Fruit fly (Drosophila melanogaster): ENCODE measurements around the gene Tet.

Gene Tet

DNA sequence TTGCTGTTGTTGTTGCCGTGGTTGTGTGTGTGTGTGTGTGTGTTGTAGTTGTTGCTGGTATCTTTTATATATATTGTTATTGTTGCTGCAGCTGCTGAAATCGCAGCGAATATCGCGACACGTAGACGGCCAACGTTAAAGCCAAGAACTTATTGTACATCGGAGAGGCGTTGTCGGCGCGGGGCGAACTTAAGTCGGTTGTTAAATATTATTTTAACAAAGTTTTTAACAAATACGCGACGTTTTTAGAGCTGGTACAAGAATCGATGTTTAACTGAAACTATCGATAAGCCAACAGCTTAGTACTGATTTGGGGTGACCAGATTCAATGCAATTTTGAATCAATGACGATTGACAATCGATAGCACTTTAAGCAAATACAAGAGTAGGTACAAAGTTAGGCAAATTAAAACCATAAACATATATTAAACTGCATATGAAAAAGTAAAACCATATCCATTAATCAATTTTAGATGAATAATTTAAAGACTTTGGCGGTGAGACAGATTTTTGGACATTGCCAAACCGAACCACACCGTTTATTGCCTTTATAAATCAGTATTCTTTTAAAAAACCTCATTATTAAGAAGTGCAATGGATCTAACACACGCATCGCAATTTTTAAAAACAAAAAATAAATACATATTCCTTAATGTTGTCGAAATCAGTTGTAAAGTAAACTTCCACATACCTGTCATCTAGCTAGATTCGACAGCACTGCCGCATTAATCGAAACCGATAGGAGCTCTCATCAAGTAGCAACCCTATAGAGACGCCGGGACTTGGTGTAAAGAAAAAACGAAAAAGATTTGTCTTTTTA lies 112.5 kb downstream of the Tet start, which contains the start of the genes Mrtf and Non2:
Mrtf (minus strand) TSS at position 268 of the 820 bp plus-strand sequence.
Non2 (plus strand) TSS at position 731 of the 820 bp plus-strand sequence.
- peak; percentile 84 for TF ChIP-seq CG5204 (GFP tag; optimal IDR thresholded peaks at IDR 0.05)
- TF ChIP-seq bab1 (GFP tag; optimal IDR thresholded peaks at IDR 0.05): peak; percentile 39
- TF ChIP-seq CG7045 (GFP tag; optimal IDR thresholded peaks at IDR 0.05): peak; percentile 2
- peak; percentile 48 for TF ChIP-seq kay (GFP tag; ENCODE audit: borderline replicate concordance)
- peak; percentile 4 for TF ChIP-seq tj (GFP tag; optimal IDR thresholded peaks at IDR 0.05)
- peak; percentile 42 for TF ChIP-seq ovo (GFP tag; optimal IDR thresholded peaks at IDR 0.05)
- TF ChIP-seq cic (GFP tag; optimal IDR thresholded peaks at IDR 0.05): no peak
- peak; percentile 96 for TF ChIP-seq CG14711 (tag; optimal IDR thresholded peaks at IDR 0.05)
- TF ChIP-seq Hr96 (GFP tag; optimal IDR thresholded peaks at IDR 0.05): peak; percentile 79
- TF ChIP-seq CG11617 (GFP tag; optimal IDR thresholded peaks at IDR 0.05): peak; percentile 63
- peak; percentile 71 for TF ChIP-seq CG1620 (GFP tag; optimal IDR thresholded peaks at IDR 0.05)
- peak; percentile 64 for TF ChIP-seq CG12768 (GFP tag; optimal IDR thresholded peaks at IDR 0.05)
- peak; percentile 23 for TF ChIP-seq Clk (GFP tag; optimal IDR thresholded peaks at IDR 0.05)
- peak; percentile 14 for TF ChIP-seq CG33017 (tag; optimal IDR thresholded peaks at IDR 0.05)
- peak; percentile 63 for TF ChIP-seq CG7101 (tag; optimal IDR thresholded peaks at IDR 0.05)
- TF ChIP-seq Mnt (GFP tag; optimal IDR thresholded peaks at IDR 0.05): peak; percentile 34
- TF ChIP-seq Crg-1 (GFP tag; optimal IDR thresholded peaks at IDR 0.05): peak; percentile 13
- peak; percentile 18 for TF ChIP-seq pad (GFP tag; optimal IDR thresholded peaks at IDR 0.05)
- peak; percentile 86 for TF ChIP-seq toe (GFP tag; optimal IDR thresholded peaks at IDR 0.05)
- TF ChIP-seq cnc (optimal IDR thresholded peaks at IDR 0.05): no peak

DNA sequence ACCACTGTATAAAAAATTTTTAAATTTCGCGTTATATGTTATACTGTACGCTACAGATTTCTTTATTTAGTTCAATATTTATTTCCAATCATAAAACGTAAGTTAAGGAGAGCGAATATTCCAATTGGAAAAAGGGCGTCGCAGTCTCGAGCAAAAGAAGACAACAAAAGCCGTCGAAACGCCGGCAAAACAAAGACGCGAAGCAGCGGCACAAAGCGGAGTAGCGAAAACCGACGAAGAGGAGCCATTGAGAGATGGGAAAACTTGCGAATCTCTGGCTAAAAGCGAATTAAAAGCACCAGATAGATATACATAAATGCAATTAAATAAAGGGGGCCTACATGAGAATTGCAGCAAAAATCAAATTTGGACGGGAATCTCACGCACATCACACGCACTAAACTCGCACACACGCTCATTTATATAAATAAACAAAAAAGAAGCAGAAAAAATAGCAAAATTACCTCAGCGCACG lies 113.1 kb downstream of the Tet start:
- TF ChIP-seq Mnt (GFP tag; optimal IDR thresholded peaks at IDR 0.05) (peak; percentile 25), CG33017 (tag; optimal IDR thresholded peaks at IDR 0.05) (no peak), kay (GFP tag; ENCODE audit: borderline replicate concordance) (no peak), CG1620 (GFP tag; optimal IDR thresholded peaks at IDR 0.05) (no peak), CG11617 (GFP tag; optimal IDR thresholded peaks at IDR 0.05) (no peak), CG5204 (GFP tag; optimal IDR thresholded peaks at IDR 0.05) (no peak), bab1 (GFP tag; optimal IDR thresholded peaks at IDR 0.05) (no peak)

DNA sequence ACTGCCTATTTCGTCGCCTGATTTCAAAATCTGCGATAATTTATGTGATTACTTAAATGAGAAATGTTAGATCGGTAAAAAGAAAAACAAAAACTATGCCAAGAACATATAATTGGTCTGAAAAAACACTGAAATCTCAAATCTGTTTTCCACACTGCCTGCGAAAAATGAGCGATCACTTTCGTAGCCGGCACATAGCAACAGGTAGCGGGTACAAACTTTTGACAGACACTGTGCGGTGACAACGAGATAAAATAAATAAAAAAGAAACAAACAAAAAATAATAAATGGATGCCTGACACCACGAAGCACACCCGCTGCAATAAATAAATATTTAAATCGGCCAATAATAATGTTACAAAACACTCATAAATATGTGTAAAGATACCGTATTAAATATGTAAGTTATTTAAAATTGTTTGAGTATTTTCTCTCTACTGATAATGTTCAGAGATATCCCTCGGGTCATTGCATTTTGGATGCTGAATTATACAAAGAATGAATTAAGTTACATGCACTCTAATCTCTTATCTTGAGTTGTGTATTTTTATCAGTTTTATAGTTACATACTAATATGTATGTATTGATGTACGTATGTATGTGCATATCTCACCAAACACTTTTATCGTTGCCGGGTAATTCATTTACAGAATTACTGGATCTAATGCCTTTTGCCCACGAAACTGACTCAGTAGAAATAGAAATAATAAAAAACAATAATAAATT lies 113.8 kb downstream of the Tet start:
- no peak for TF ChIP-seq pad (GFP tag; optimal IDR thresholded peaks at IDR 0.05)
- TF ChIP-seq kay (GFP tag; ENCODE audit: borderline replicate concordance): peak; percentile 94
- TF ChIP-seq cnc (optimal IDR thresholded peaks at IDR 0.05): no peak
- no peak for TF ChIP-seq cic (GFP tag; optimal IDR thresholded peaks at IDR 0.05)
- no peak for TF ChIP-seq CG11617 (GFP tag; optimal IDR thresholded peaks at IDR 0.05)

DNA sequence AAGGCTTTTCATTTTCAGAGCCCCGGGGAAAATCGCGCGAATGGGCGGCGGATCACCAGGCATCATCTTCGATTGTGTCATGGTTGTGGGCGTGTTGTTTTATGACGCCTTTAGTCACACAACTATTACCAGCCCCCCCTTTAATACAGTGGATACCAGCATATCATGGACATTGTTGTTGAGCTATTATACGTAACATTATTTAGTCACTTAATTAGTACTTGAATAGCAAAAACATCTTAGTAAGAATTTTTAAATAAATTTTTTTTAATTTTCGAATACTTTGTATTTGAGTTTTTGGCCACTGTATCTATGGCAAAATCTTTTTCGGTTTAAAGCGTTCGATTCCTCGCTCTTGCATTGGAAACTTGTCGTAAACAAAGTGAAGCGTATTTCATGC lies 115.2 kb downstream of the Tet start:
- TF ChIP-seq toe (GFP tag; optimal IDR thresholded peaks at IDR 0.05) (no peak), Clk (GFP tag; optimal IDR thresholded peaks at IDR 0.05) (no peak), tj (GFP tag; optimal IDR thresholded peaks at IDR 0.05) (no peak), CG7045 (GFP tag; optimal IDR thresholded peaks at IDR 0.05) (no peak), Mnt (GFP tag; optimal IDR thresholded peaks at IDR 0.05) (no peak)

DNA sequence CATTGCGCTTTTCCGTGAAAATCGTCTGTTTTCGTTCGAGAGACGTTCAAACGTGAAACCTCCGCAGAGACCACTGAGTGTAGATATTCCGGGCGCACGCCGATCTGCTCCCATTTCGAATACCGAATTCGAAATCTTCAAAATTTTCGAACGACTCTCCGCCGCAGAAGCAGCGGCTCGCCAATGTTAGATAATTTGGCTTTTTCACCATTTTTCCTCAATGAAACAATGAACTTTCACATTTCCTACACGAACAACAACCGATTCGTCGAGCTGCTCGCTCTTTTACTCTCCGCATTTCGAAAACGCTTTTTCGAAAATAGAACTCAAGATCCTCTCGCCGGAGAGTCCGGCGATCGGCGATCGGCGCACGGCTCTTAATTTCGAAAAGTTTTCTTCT lies 116.8 kb downstream of the Tet start:
- no peak for TF ChIP-seq tj (GFP tag; optimal IDR thresholded peaks at IDR 0.05)
- no peak for TF ChIP-seq CG14711 (tag; optimal IDR thresholded peaks at IDR 0.05)
- no peak for TF ChIP-seq pad (GFP tag; optimal IDR thresholded peaks at IDR 0.05)
- TF ChIP-seq ovo (GFP tag; optimal IDR thresholded peaks at IDR 0.05): no peak
- no peak for TF ChIP-seq toe (GFP tag; optimal IDR thresholded peaks at IDR 0.05)
- no peak for TF ChIP-seq CG11617 (GFP tag; optimal IDR thresholded peaks at IDR 0.05)

DNA sequence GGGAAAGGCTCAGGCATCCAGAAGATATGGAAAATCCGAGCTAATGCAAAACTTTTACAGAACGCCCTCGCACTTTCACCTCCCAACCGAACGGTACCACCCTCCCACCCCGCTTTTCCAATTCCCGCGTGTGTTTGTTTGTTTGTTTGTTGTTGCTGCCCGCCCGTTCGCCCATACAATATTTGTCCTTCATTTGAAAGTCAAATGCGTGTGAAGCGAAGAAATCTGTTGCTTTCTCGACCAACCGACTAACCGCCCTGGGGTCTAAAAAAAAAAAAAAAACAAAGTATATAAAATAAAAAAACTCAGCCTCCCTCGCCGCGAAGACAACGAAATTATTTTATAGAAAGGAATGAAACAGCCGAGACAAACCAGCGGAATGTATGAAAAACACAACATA lies 130.6 kb downstream of the Tet start:
- TF ChIP-seq CG5204 (GFP tag; optimal IDR thresholded peaks at IDR 0.05) (no peak), Clk (GFP tag; optimal IDR thresholded peaks at IDR 0.05) (no peak), Mnt (GFP tag; optimal IDR thresholded peaks at IDR 0.05) (no peak), cic (GFP tag; optimal IDR thresholded peaks at IDR 0.05) (no peak), Crg-1 (GFP tag; optimal IDR thresholded peaks at IDR 0.05) (no peak), CG1620 (GFP tag; optimal IDR thresholded peaks at IDR 0.05) (no peak), toe (GFP tag; optimal IDR thresholded peaks at IDR 0.05) (no peak), ovo (GFP tag; optimal IDR thresholded peaks at IDR 0.05) (no peak), tj (GFP tag; optimal IDR thresholded peaks at IDR 0.05) (no peak), CG7045 (GFP tag; optimal IDR thresholded peaks at IDR 0.05) (no peak), cnc (optimal IDR thresholded peaks at IDR 0.05) (no peak), Hr96 (GFP tag; optimal IDR thresholded peaks at IDR 0.05) (no peak), kay (GFP tag; ENCODE audit: borderline replicate concordance) (no peak), CG14711 (tag; optimal IDR thresholded peaks at IDR 0.05) (no peak), bab1 (GFP tag; optimal IDR thresholded peaks at IDR 0.05) (no peak), CG12768 (GFP tag; optimal IDR thresholded peaks at IDR 0.05) (no peak)

Measured in whole organism, adult.